Fruit fly (Drosophila melanogaster) whole organism, embryonic: ENCODE results near the gene CG14062.

Experiments
- CG10321 ChIP-seq: fragments of 200-800 bp; sonication (Bioruptor generic); IDR thresholded peaks from 2 replicates; pipeline ENCODE4 v1.3.6; 2022; ENCODE audit warnings: missing biosample characterization, missing genetic modification characterization
- CG11085 ChIP-seq: fragments of 200-800 bp; sonication (Bioruptor generic); IDR thresholded peaks from 2 replicates; pipeline ENCODE4 v1.3.6; 2022; ENCODE audit warnings: missing biosample characterization, missing genetic modification characterization
- CG18262 ChIP-seq: fragments of 200-800 bp; optimal IDR thresholded peaks from 3 replicates; lab custom pipeline; 2019; ENCODE audit warnings: missing biosample characterization, mild to moderate bottlenecking, missing genetic modification characterization, moderate library complexity
- CG4820 ChIP-seq: fragments of 200-800 bp; sonication (Bioruptor generic); optimal IDR thresholded peaks from 3 replicates; lab custom pipeline; 2016; ENCODE audit warnings: missing biosample characterization, missing genetic modification characterization
- CG6854 ChIP-seq: fragments of 200-800 bp; sonication (Bioruptor generic); optimal IDR thresholded peaks from 3 replicates; lab custom pipeline; 2017; ENCODE audit warnings: missing biosample characterization, mild to moderate bottlenecking, missing genetic modification characterization
- Mrtf ChIP-seq: fragments of 200-800 bp; sonication (Bioruptor generic); IDR thresholded peaks from 3 replicates; pipeline ENCODE4 v1.3.6; 2022; ENCODE audit warnings: missing biosample characterization, missing genetic modification characterization
- aop ChIP-seq: fragments of 200-800 bp; sonication (Bioruptor generic); IDR thresholded peaks from 2 replicates; pipeline ENCODE4 v1.3.6; 2022; ENCODE audit warnings: missing biosample characterization, missing genetic modification characterization
- bbx ChIP-seq: fragments of 200-800 bp; sonication (Bioruptor generic); IDR thresholded peaks from 2 replicates; pipeline ENCODE4 v1.3.6; 2022; ENCODE audit warnings: missing biosample characterization, missing genetic modification characterization; ENCODE audit not compliant: partially characterized antibody
- br ChIP-seq: fragments of >200 bp; optimal IDR thresholded peaks from 2 replicates; lab custom pipeline; 2017
- chm ChIP-seq: fragments of 200-800 bp; sonication (Bioruptor generic); IDR thresholded peaks from 2 replicates; pipeline ENCODE4 v1.3.6; 2022; ENCODE audit warnings: missing biosample characterization, missing genetic modification characterization
- kah ChIP-seq: fragments of 200-800 bp; sonication (Bioruptor generic); optimal IDR thresholded peaks from 2 replicates; lab custom pipeline; 2018; ENCODE audit warnings: missing biosample characterization, mild to moderate bottlenecking, missing genetic modification characterization
- peb ChIP-seq: fragments of 200-800 bp; sonication (Bioruptor generic); IDR thresholded peaks from 2 replicates; pipeline ENCODE4 v1.3.6; 2022; ENCODE audit warnings: missing biosample characterization, missing genetic modification characterization
- toy ChIP-seq: fragments of 200-800 bp; sonication (Bioruptor generic); IDR thresholded peaks from 2 replicates; pipeline ENCODE4 v1.3.6; 2022; ENCODE audit warnings: missing biosample characterization, missing genetic modification characterization
- zf30C ChIP-seq: fragments of 200-800 bp; sonication (Bioruptor generic); optimal IDR thresholded peaks from 3 replicates; lab custom pipeline; 2018; ENCODE audit warnings: missing biosample characterization, mild to moderate bottlenecking, missing genetic modification characterization

- no peak for TF ChIP-seq toy (GFP tag; lab: Robert Waterston, UW)
- no peak for TF ChIP-seq CG6854 (GFP tag; lab: Kevin White, UChicago)
- no peak for TF ChIP-seq Mrtf (GFP tag; lab: Robert Waterston, UW)
- no peak for TF ChIP-seq CG10321 (GFP tag; lab: Robert Waterston, UW)
- no peak for TF ChIP-seq aop (GFP tag; lab: Robert Waterston, UW)
- TF ChIP-seq zf30C: no peak
- TF ChIP-seq CG11085 (GFP tag; lab: Robert Waterston, UW): no peak
- no peak for TF ChIP-seq CG18262
- no peak for TF ChIP-seq bbx
- no peak for TF ChIP-seq CG4820 (GFP tag; lab: Kevin White, UChicago)
- TF ChIP-seq peb: no peak
- TF ChIP-seq br (lab: Kevin White, UChicago): no peak
- TF ChIP-seq kah (GFP tag; lab: Kevin White, UChicago): no peak
- TF ChIP-seq chm (GFP tag; lab: Robert Waterston, UW): no peak
Observed at dm6 chr3R:28603561-28603960, 39.1 kb downstream of the CG14062 start.
